Worm (Caenorhabditis elegans) whole organism, L4 larva: ENCODE measurements around the gene K08H2.4.
A peak's percentile ranks its signal among the peaks of the same experiment; 100 is the strongest.

ENCODE experiments used
- F10B5.3 ChIP-seq: sonication (generic microtip); optimal IDR thresholded peaks from 2 replicates; lab custom pipeline; 2016; ENCODE audit warnings: mild to moderate bottlenecking, missing genetic modification characterization, missing compliant biosample characterization
- ceh-28 ChIP-seq: fragments of 150-350 bp; optimal IDR thresholded peaks from 2 replicates; lab custom pipeline; 2014; ENCODE audit warnings: missing biosample characterization, missing genetic modification reagents, missing genetic modification characterization
- ceh-32 ChIP-seq: sonication (generic microtip); optimal IDR thresholded peaks from 2 replicates; lab custom pipeline; 2016; ENCODE audit warnings: mild to moderate bottlenecking, missing genetic modification characterization, missing compliant biosample characterization; ENCODE audit not compliant: poor library complexity
- ctbp-1 ChIP-seq: fragments of 200-800 bp; sonication (Bioruptor generic); IDR thresholded peaks from 2 replicates; pipeline ENCODE4 v1.3.6; 2022; ENCODE audit warnings: missing genetic modification reagents, missing genetic modification characterization, missing compliant biosample characterization
- daf-16 ChIP-seq, 3 experiments: sonication (generic microtip); optimal IDR thresholded peaks; 2 replicates each; lab custom pipeline; 2016 to 2017; ENCODE audit warnings: missing genetic modification characterization in 3 of 3, missing genetic modification reagents in 3 of 3, mild to moderate bottlenecking in 2 of 3, missing compliant biosample characterization in 2 of 3, missing biosample characterization in 1 of 3, moderate library complexity in 1 of 3
- dve-1 ChIP-seq: sonication (generic microtip); optimal IDR thresholded peaks from 2 replicates; lab custom pipeline; 2017; ENCODE audit warnings: antibody characterized with exemption, mild to moderate bottlenecking, missing genetic modification characterization, missing compliant biosample characterization; ENCODE audit not compliant: insufficient read depth
- fos-1 ChIP-seq: fragments of 150-350 bp; optimal IDR thresholded peaks from 2 replicates; lab custom pipeline; 2014; ENCODE audit warnings: missing biosample characterization, missing genetic modification characterization
- gei-8 ChIP-seq: fragments of 200-800 bp; sonication (Bioruptor generic); optimal IDR thresholded peaks from 2 replicates; lab custom pipeline; 2018; ENCODE audit warnings: mild to moderate bottlenecking, missing genetic modification characterization, missing compliant biosample characterization
- hmg-1.1 ChIP-seq: fragments of 200-800 bp; sonication (Bioruptor generic); IDR thresholded peaks from 2 replicates; pipeline ENCODE4 v1.3.6; 2022; ENCODE audit warnings: missing genetic modification reagents, missing genetic modification characterization, missing compliant biosample characterization
- lim-7 ChIP-seq: fragments of 200-800 bp; sonication (Bioruptor generic); IDR thresholded peaks from 2 replicates; pipeline ENCODE4 v1.3.6; 2022; ENCODE audit warnings: missing genetic modification characterization, missing compliant biosample characterization
- lin-1 ChIP-seq: fragments of 200-800 bp; sonication (Bioruptor generic); IDR thresholded peaks from 2 replicates; pipeline ENCODE4 v1.3.6; 2022; ENCODE audit warnings: missing genetic modification reagents, missing genetic modification characterization, missing compliant biosample characterization
- lin-13 ChIP-seq: fragments of 150-350 bp; optimal IDR thresholded peaks from 2 replicates; lab custom pipeline; 2014; ENCODE audit warnings: missing biosample characterization, missing genetic modification reagents, missing genetic modification characterization
- mdl-1 ChIP-seq, 2 experiments: fragments of 150-350 bp in 1 of 2; sonication (generic microtip) in 1 of 2; optimal IDR thresholded peaks; 2 replicates each; lab custom pipeline; 2014 to 2017; ENCODE audit warnings: missing biosample characterization in 2 of 2, missing genetic modification characterization in 2 of 2
- mxl-3 ChIP-seq: fragments of 200-800 bp; sonication (Bioruptor generic); optimal IDR thresholded peaks from 2 replicates; lab custom pipeline; 2018; ENCODE audit warnings: mild to moderate bottlenecking, missing genetic modification characterization, missing compliant biosample characterization
- nhr-10 ChIP-seq: fragments of 150-350 bp; optimal IDR thresholded peaks from 2 replicates; lab custom pipeline; 2014; ENCODE audit warnings: missing biosample characterization, missing genetic modification characterization
- nhr-237 ChIP-seq: sonication (generic microtip); optimal IDR thresholded peaks from 2 replicates; lab custom pipeline; 2017; ENCODE audit warnings: missing biosample characterization, missing genetic modification characterization
- nhr-28 ChIP-seq: fragments of 150-350 bp; optimal IDR thresholded peaks from 2 replicates; lab custom pipeline; 2014; ENCODE audit warnings: missing biosample characterization, missing genetic modification characterization
- nhr-42 ChIP-seq: fragments of 200-800 bp; sonication (Bioruptor generic); IDR thresholded peaks from 2 replicates; pipeline ENCODE4 v1.3.6; 2022; ENCODE audit warnings: missing genetic modification characterization, missing compliant biosample characterization
- nhr-48 ChIP-seq: sonication (generic microtip); optimal IDR thresholded peaks from 2 replicates; lab custom pipeline; 2016; ENCODE audit warnings: mild to moderate bottlenecking, missing genetic modification characterization, missing compliant biosample characterization
- snpc-4 ChIP-seq: fragments of 150-350 bp; optimal IDR thresholded peaks from 2 replicates; lab custom pipeline; 2014; ENCODE audit warnings: missing biosample characterization, missing genetic modification characterization
- tra-1 ChIP-seq: fragments of 200-800 bp; sonication (Bioruptor generic); IDR thresholded peaks from 2 replicates; pipeline ENCODE4 v1.3.6; 2022; ENCODE audit warnings: missing genetic modification reagents, missing genetic modification characterization, missing compliant biosample characterization
- zfp-2 ChIP-seq: sonication (generic microtip); optimal IDR thresholded peaks from 2 replicates; lab custom pipeline; 2016; ENCODE audit warnings: mild to moderate bottlenecking, missing genetic modification characterization, missing compliant biosample characterization
- zfp-3 ChIP-seq: fragments of 200-800 bp; sonication (Bioruptor generic); conservative IDR thresholded peaks from 2 replicates; pipeline ENCODE4 v1.3.6; 2022; ENCODE audit warnings: missing genetic modification reagents, missing genetic modification characterization, missing compliant biosample characterization
- zip-2 ChIP-seq: fragments of 150-350 bp; optimal IDR thresholded peaks from 2 replicates; lab custom pipeline; 2014; ENCODE audit warnings: missing biosample characterization, missing genetic modification characterization
- ztf-11 ChIP-seq: fragments of 150-350 bp; optimal IDR thresholded peaks from 2 replicates; lab custom pipeline; 2014; ENCODE audit warnings: missing biosample characterization, missing genetic modification characterization

Gene K08H2.4

DNA sequence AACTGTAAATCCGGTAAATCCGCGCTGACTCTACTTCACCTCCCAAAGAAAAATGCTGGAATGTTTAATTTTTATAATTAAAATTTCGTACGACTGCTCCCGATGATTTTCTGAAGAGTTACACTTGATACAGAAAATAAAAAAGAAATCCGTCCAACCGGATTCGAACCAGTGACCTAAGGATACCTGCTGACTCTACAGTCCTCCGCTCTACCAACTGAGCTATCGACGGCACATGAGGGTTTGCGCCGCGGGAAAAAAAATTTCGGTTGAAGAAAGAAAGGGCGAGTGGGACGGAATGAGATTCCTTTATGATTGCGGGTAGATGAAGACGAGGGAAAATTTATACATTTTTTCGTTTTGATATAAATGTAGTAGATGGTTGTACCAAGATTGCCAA lies 46.3 kb downstream of the K08H2.4 start (continued):
- no peak for TF ChIP-seq tra-1 (GFP tag; lab: Robert Waterston, UW)
- no peak for TF ChIP-seq F10B5.3
- TF ChIP-seq daf-16 (GFP tag; optimal IDR thresholded peaks at IDR 0.05; lab: Kevin White, UChicago) = peak in 1 of 2 experiments; percentile 52
- peak; percentile 17 for TF ChIP-seq daf-16 (tag; optimal IDR thresholded peaks at IDR 0.05; lab: Kevin White, UChicago)
- no peak for TF ChIP-seq gei-8 (GFP tag; lab: Kevin White, UChicago)
- TF ChIP-seq hmg-1.1 (GFP tag; lab: Robert Waterston, UW) = peak; percentile 15; the same call in 1 of the 2 replicates
- no peak for TF ChIP-seq ztf-11 (tag; lab: Kevin White, UChicago)
- peak; percentile 16 for TF ChIP-seq nhr-48 (tag; lab: Kevin White, UChicago)
- no peak for TF ChIP-seq lin-1 (GFP tag; lab: Robert Waterston, UW)
- TF ChIP-seq mxl-3 (GFP tag; lab: Kevin White, UChicago) = no peak
- TF ChIP-seq nhr-10 (tag; lab: Kevin White, UChicago) = no peak
- peak; percentile 78 for TF ChIP-seq lim-7
- TF ChIP-seq zfp-3 = 0 out of 2 replicates have a peak, but pooled peaks have one; percentile 23

DNA sequence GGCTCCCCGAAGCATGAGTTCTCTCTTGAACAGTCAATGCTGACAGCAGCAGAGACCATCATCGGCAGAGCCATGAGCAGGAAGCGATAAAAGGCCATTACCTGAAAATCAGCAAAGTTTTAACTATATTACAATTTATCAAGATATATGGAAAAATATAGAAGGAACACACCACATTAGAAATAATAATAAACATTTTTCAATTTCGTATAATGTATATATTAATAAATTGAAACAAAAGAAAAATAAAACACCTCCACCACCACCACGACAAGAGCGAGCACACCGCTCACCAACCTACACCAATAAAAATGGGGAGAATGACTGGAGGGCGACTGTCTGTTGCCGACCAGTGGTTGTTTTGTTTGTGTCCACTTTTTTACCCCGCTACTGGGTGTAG lies 48.2 kb downstream of the K08H2.4 start, which contains the start of gene R04D3.2:
R04D3.2 (minus strand) TSS at position 101 of the 400 bp plus-strand sequence.
- no peak for TF ChIP-seq ctbp-1 (GFP tag; lab: Robert Waterston, UW)
- no peak for TF ChIP-seq nhr-48 (tag; lab: Kevin White, UChicago)
- no peak for TF ChIP-seq ztf-11 (tag; lab: Kevin White, UChicago)
- TF ChIP-seq dve-1 = no peak
- TF ChIP-seq ceh-28 (tag; lab: Kevin White, UChicago) = no peak

DNA sequence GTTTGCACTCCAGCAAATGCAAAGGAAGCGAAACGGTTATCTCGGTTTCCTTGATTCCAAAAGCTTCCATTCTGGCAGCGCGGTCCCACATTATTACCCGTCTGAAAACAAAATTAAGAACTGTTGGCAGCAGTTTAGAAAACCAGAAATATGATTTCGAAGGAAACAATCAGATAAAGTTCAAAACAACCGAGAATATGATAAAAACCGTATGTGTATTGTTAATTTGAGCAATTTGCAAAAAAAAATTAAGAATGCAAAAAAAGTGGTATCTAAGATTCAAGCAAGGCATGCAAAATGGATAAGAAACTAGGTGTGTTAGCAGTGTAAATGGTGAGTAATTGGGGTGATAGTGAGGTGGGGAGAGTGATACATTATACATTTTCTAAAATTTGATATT lies 50.4 kb downstream of the K08H2.4 start, which contains the start of gene R04D3.4:
R04D3.4 (minus strand) TSS at position 101 of the 400 bp plus-strand sequence.
- TF ChIP-seq nhr-42 (no peak), nhr-237 (tag; lab: Kevin White, UChicago) (no peak), nhr-28 (no peak), snpc-4 (tag; lab: Kevin White, UChicago) (no peak), ceh-32 (tag; lab: Kevin White, UChicago) (no peak), lin-13 (no peak), fos-1 (tag; lab: Kevin White, UChicago) (no peak), zfp-2 (tag; lab: Kevin White, UChicago) (no peak), zip-2 (tag; lab: Kevin White, UChicago) (no peak), mdl-1 (tag; optimal IDR thresholded peaks at IDR 0.05; lab: Kevin White, UChicago) (no peak)
